Fruit fly (Drosophila melanogaster) whole organism, embryonic: Measurements from ENCODE around the gene Cpr78Ca.

Experiments
- Awh ChIP-seq: fragments of 200-800 bp; sonication (Bioruptor generic); IDR thresholded peaks from 2 replicates; pipeline ENCODE4, ENCODE4 v1.3.6; 2022; ENCODE audit warnings: missing biosample characterization, missing genetic modification characterization
- B-H2 ChIP-seq: fragments of 200-800 bp; sonication (Bioruptor generic); optimal IDR thresholded peaks from 2 replicates; lab custom pipeline; 2018; ENCODE audit warnings: missing biosample characterization, mild to moderate bottlenecking, missing genetic modification characterization
- CG11504 ChIP-seq: fragments of 200-800 bp; sonication (Bioruptor generic); optimal IDR thresholded peaks from 3 replicates; lab custom pipeline; 2019; ENCODE audit warnings: missing biosample characterization, mild to moderate bottlenecking, missing genetic modification characterization, moderate library complexity
- CG12071 ChIP-seq: fragments of 200-800 bp; sonication (Bioruptor generic); optimal IDR thresholded peaks from 3 replicates; lab custom pipeline; 2018; ENCODE audit warnings: missing biosample characterization, mild to moderate bottlenecking, missing genetic modification characterization
- CG12219 ChIP-seq: fragments of 200-800 bp; sonication (Bioruptor generic); optimal IDR thresholded peaks from 3 replicates; lab custom pipeline; 2018; ENCODE audit warnings: missing biosample characterization, mild to moderate bottlenecking, missing genetic modification characterization
- CG15011 ChIP-seq: fragments of 200-800 bp; sonication (Bioruptor generic); optimal IDR thresholded peaks from 3 replicates; lab custom pipeline; 2018; ENCODE audit warnings: missing biosample characterization, mild to moderate bottlenecking, missing genetic modification characterization
- CG15073 ChIP-seq: fragments of 200-800 bp; sonication (Bioruptor generic); optimal IDR thresholded peaks from 2 replicates; lab custom pipeline; 2016; ENCODE audit warnings: missing biosample characterization, missing genetic modification characterization
- CG1603 ChIP-seq: fragments of 200-800 bp; sonication (Bioruptor generic); optimal IDR thresholded peaks from 2 replicates; lab custom pipeline; 2019; ENCODE audit warnings: missing biosample characterization, mild to moderate bottlenecking, missing genetic modification characterization, moderate library complexity
- CG17359 ChIP-seq: fragments of 200-800 bp; sonication (Bioruptor generic); optimal IDR thresholded peaks from 3 replicates; lab custom pipeline; 2018; ENCODE audit warnings: missing biosample characterization, mild to moderate bottlenecking, missing genetic modification characterization, moderate library complexity
- CG18262 ChIP-seq: fragments of 200-800 bp; optimal IDR thresholded peaks from 3 replicates; lab custom pipeline; 2019; ENCODE audit warnings: missing biosample characterization, mild to moderate bottlenecking, missing genetic modification characterization, moderate library complexity
- CG2678 ChIP-seq: fragments of 200-800 bp; sonication (Bioruptor generic); optimal IDR thresholded peaks from 3 replicates; lab custom pipeline; 2019; ENCODE audit warnings: missing biosample characterization, mild to moderate bottlenecking, missing genetic modification characterization, moderate library complexity
- CG2875 ChIP-seq: fragments of 200-800 bp; sonication (Bioruptor generic); optimal IDR thresholded peaks from 2 replicates; lab custom pipeline; 2017; ENCODE audit warnings: missing biosample characterization, mild to moderate bottlenecking, missing genetic modification characterization, missing genetic modification reagents
- CG30403 ChIP-seq: fragments of 200-800 bp; sonication (Bioruptor generic); optimal IDR thresholded peaks from 3 replicates; lab custom pipeline; 2016; ENCODE audit warnings: missing biosample characterization, missing genetic modification characterization
- CG6654 ChIP-seq: fragments of 200-800 bp; sonication (Bioruptor generic); optimal IDR thresholded peaks from 2 replicates; lab custom pipeline; 2017; ENCODE audit warnings: missing biosample characterization, mild to moderate bottlenecking, missing genetic modification characterization
- CG6689 ChIP-seq: fragments of 200-800 bp; sonication (Bioruptor generic); IDR thresholded peaks from 2 replicates; pipeline ENCODE4 v1.3.6; 2022; ENCODE audit warnings: missing biosample characterization, missing genetic modification characterization
- CG7357 ChIP-seq: fragments of 200-800 bp; sonication (Bioruptor generic); IDR thresholded peaks from 3 replicates; pipeline ENCODE4 v1.3.6; 2022; ENCODE audit warnings: missing biosample characterization, missing genetic modification characterization
- CG9797 ChIP-seq: fragments of 200-800 bp; sonication (Bioruptor generic); optimal IDR thresholded peaks from 3 replicates; lab custom pipeline; 2018; ENCODE audit warnings: missing biosample characterization, mild to moderate bottlenecking, missing genetic modification characterization
- Fer3 ChIP-seq: fragments of 200-800 bp; sonication (Bioruptor generic); optimal IDR thresholded peaks from 2 replicates; lab custom pipeline; 2018; ENCODE audit warnings: missing biosample characterization, mild to moderate bottlenecking, missing genetic modification characterization, moderate library complexity
- H15 ChIP-seq: fragments of 200-800 bp; sonication (Bioruptor generic); IDR thresholded peaks from 3 replicates; pipeline ENCODE4 v1.3.6; 2022; ENCODE audit warnings: missing biosample characterization, missing genetic modification characterization
- HmgZ ChIP-seq: fragments of 200-800 bp; sonication (Bioruptor generic); optimal IDR thresholded peaks from 2 replicates; lab custom pipeline; 2018; ENCODE audit warnings: missing biosample characterization, mild to moderate bottlenecking, missing genetic modification characterization
- Hr78 ChIP-seq, 2 experiments: fragments of 200-800 bp in 1 of 2; fragments of >200 bp in 1 of 2; sonication (Bioruptor generic) in 1 of 2; optimal IDR thresholded peaks; 2 replicates each; lab custom pipeline; 2017 to 2019; ENCODE audit warnings: missing biosample characterization in 2 of 2, missing genetic modification characterization in 2 of 2, mild to moderate bottlenecking in 1 of 2, moderate library complexity in 1 of 2
- Mrtf ChIP-seq: fragments of 200-800 bp; sonication (Bioruptor generic); IDR thresholded peaks from 3 replicates; pipeline ENCODE4 v1.3.6; 2022; ENCODE audit warnings: missing biosample characterization, missing genetic modification characterization
- NK7.1 ChIP-seq: fragments of 200-800 bp; sonication (Bioruptor generic); optimal IDR thresholded peaks from 3 replicates; lab custom pipeline; 2016; ENCODE audit warnings: missing biosample characterization, missing genetic modification characterization
- Ssrp ChIP-seq: fragments of 200-800 bp; sonication (Bioruptor generic); optimal IDR thresholded peaks from 2 replicates; lab custom pipeline; 2018; ENCODE audit warnings: missing biosample characterization, mild to moderate bottlenecking, missing genetic modification characterization, moderate library complexity
- bab2 ChIP-seq: fragments of 200-800 bp; sonication (Bioruptor generic); optimal IDR thresholded peaks from 2 replicates; lab custom pipeline; 2016; ENCODE audit warnings: missing biosample characterization, missing genetic modification characterization
- ci ChIP-seq: fragments of 200-800 bp; sonication (Bioruptor generic); IDR thresholded peaks from 3 replicates; pipeline ENCODE4 v1.3.6; 2022; ENCODE audit warnings: missing biosample characterization, missing genetic modification characterization
- crol ChIP-seq: fragments of 200-800 bp; sonication (Bioruptor generic); IDR thresholded peaks from 2 replicates; pipeline ENCODE4 v1.3.6; 2022; ENCODE audit warnings: missing biosample characterization, missing genetic modification characterization
- eve ChIP-seq, 2 experiments: fragments of >200 bp; optimal IDR thresholded peaks; 2 replicates each; lab custom pipeline; 2017; ENCODE audit warnings: missing biosample characterization in 2 of 2, missing genetic modification characterization in 2 of 2
- exex ChIP-seq: fragments of 200-800 bp; sonication (Bioruptor generic); optimal IDR thresholded peaks from 4 replicates; lab custom pipeline; 2018; ENCODE audit warnings: missing biosample characterization, mild to moderate bottlenecking, missing genetic modification characterization, moderate library complexity
- fd64A ChIP-seq: fragments of 200-800 bp; sonication (Bioruptor generic); optimal IDR thresholded peaks from 3 replicates; lab custom pipeline; 2018; ENCODE audit warnings: missing biosample characterization, mild to moderate bottlenecking, missing genetic modification characterization
- gsb-n ChIP-seq: fragments of 200-800 bp; sonication (Bioruptor generic); optimal IDR thresholded peaks from 3 replicates; lab custom pipeline; 2018; ENCODE audit warnings: missing biosample characterization, mild to moderate bottlenecking, missing genetic modification characterization
- jing ChIP-seq: fragments of 200-800 bp; sonication (Bioruptor generic); optimal IDR thresholded peaks from 2 replicates; lab custom pipeline; 2018; ENCODE audit warnings: missing biosample characterization, mild to moderate bottlenecking, missing genetic modification characterization
- lmd ChIP-seq: fragments of 200-800 bp; sonication (Bioruptor generic); IDR thresholded peaks from 2 replicates; pipeline ENCODE4 v1.3.6; 2022; ENCODE audit warnings: missing biosample characterization, missing genetic modification characterization
- nmo ChIP-seq: fragments of 200-800 bp; sonication (Bioruptor generic); optimal IDR thresholded peaks from 2 replicates; lab custom pipeline; 2018; ENCODE audit warnings: missing biosample characterization, mild to moderate bottlenecking, missing genetic modification characterization, moderate library complexity
- oc ChIP-seq: fragments of 200-800 bp; sonication (Bioruptor generic); optimal IDR thresholded peaks from 2 replicates; lab custom pipeline; 2018; ENCODE audit warnings: missing biosample characterization, mild to moderate bottlenecking, missing genetic modification characterization, moderate library complexity
- pan ChIP-seq, 4 experiments: fragments of >200 bp in 3 of 4; fragments of 200-800 bp in 1 of 4; sonication (Bioruptor generic) in 1 of 4; optimal IDR thresholded peaks in 3 of 4; IDR thresholded peaks in 1 of 4; 2 replicates each; pipeline versions ENCODE4 v1.3.6 to Lab custom; 2017 to 2022; ENCODE audit warnings: missing biosample characterization in 2 of 4, missing genetic modification characterization in 2 of 4, mixed read lengths in 1 of 4
- pnt ChIP-seq: fragments of 200-800 bp; sonication (Bioruptor generic); optimal IDR thresholded peaks from 3 replicates; lab custom pipeline; 2016; ENCODE audit warnings: missing biosample characterization, missing genetic modification characterization
- row ChIP-seq: fragments of 200-800 bp; sonication (Bioruptor generic); IDR thresholded peaks from 3 replicates; pipeline ENCODE4 v1.3.6; 2022; ENCODE audit warnings: missing biosample characterization, missing genetic modification characterization
- sim ChIP-seq: fragments of 200-800 bp; sonication (Bioruptor generic); IDR thresholded peaks from 2 replicates; pipeline ENCODE4 v1.3.6; 2022; ENCODE audit warnings: missing biosample characterization, missing genetic modification characterization
- sisA ChIP-seq: fragments of 200-800 bp; sonication (Bioruptor generic); IDR thresholded peaks from 2 replicates; pipeline ENCODE4 v1.3.6; 2022; ENCODE audit warnings: missing biosample characterization, missing genetic modification characterization
- ttk ChIP-seq: fragments of 200-800 bp; sonication (Bioruptor generic); IDR thresholded peaks from 2 replicates; pipeline ENCODE4 v2.1.2; 2022; ENCODE audit warnings: missing biosample characterization, missing genetic modification characterization
- zfh1 ChIP-seq: fragments of 200-800 bp; sonication (Bioruptor generic); IDR thresholded peaks from 3 replicates; pipeline ENCODE4 v1.3.6; 2022; ENCODE audit warnings: missing biosample characterization, missing genetic modification characterization

The Cpr78Ca gene

DNA sequence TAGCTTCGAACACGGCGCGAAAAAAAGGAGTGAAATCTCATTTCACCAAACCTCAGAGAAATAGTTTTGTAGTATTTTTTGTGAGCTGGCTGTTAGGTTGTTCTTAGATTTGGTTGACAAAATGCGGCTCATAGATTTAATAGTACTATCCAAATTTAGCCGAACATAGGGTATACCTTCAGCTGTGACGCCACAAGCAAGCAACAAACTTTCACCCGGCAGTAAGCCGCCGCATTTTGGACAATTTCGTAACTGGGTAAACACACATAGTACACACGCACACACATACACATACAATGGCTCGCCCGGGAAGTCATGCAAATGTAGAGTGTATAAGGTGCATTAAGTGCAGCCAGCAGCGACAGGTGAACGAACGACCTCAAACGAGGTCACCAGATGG is 33.3 kb downstream of the Cpr78Ca start (continued):
- TF ChIP-seq CG9797 (GFP tag; lab: Kevin White, UChicago) (no peak), CG2875 (GFP tag; lab: Kevin White, UChicago) (peak; percentile 19), jing (GFP tag; lab: Kevin White, UChicago) (no peak), row (GFP tag; lab: Robert Waterston, UW) (peak; percentile 35; the same call in 1 of the 3 replicates), pnt (GFP tag; lab: Kevin White, UChicago) (no peak), Awh (GFP tag; lab: Robert Waterston, UW) (0 out of 2 replicates have a peak, but pooled peaks have one; percentile 45), CG1603 (tag; lab: Kevin White, UChicago) (peak; percentile 57), sisA (GFP tag; lab: Robert Waterston, UW) (peak; percentile 44), CG2678 (tag; lab: Kevin White, UChicago) (peak; percentile 18), CG15073 (no peak), CG6654 (GFP tag; lab: Kevin White, UChicago) (peak; percentile 9), CG18262 (tag; lab: Kevin White, UChicago) (peak; percentile 18), lmd (GFP tag; lab: Robert Waterston, UW) (peak; percentile 7; the same call in 1 of the 2 replicates), HmgZ (tag; lab: Kevin White, UChicago) (no peak), exex (no peak), fd64A (GFP tag; lab: Kevin White, UChicago) (peak; percentile 37), H15 (GFP tag; lab: Robert Waterston, UW) (0 out of 3 replicates have a peak, but pooled peaks have one; percentile 7), B-H2 (no peak), ttk (GFP tag; lab: Robert Waterston, UW) (0 out of 2 replicates have a peak, but pooled peaks have one; percentile 24), CG6689 (GFP tag; lab: Robert Waterston, UW) (peak; percentile 36; the same call in 1 of the 2 replicates), CG30403 (GFP tag; lab: Kevin White, UChicago) (no peak), CG12219 (peak; percentile 19), CG7357 (GFP tag; lab: Robert Waterston, UW) (no peak), pan (optimal IDR thresholded peaks at IDR 0.05; lab: Kevin White, UChicago) (no peak), pan (GFP tag; optimal IDR thresholded peaks at IDR 0.05 in 1 of 2, IDR thresholded peaks at IDR 0.05 in 1 of 2) (no peak), Mrtf (GFP tag; lab: Robert Waterston, UW) (no peak), oc (peak; percentile 37), nmo (GFP tag; lab: Kevin White, UChicago) (peak; percentile 11), Fer3 (tag; lab: Kevin White, UChicago) (no peak), crol (peak; percentile 32; the same call in 1 of the 2 replicates), CG12071 (GFP tag; lab: Kevin White, UChicago) (peak; percentile 3), zfh1 (GFP tag; lab: Robert Waterston, UW) (no peak), Hr78 (GFP tag; optimal IDR thresholded peaks at IDR 0.05; lab: Kevin White, UChicago) (peak in 1 of 2 experiments; percentile 71), eve (GFP tag; optimal IDR thresholded peaks at IDR 0.05; lab: Kevin White, UChicago) (peak in 1 of 2 experiments; percentile 30), NK7.1 (GFP tag; lab: Kevin White, UChicago) (no peak), ci (peak; percentile 34; the same call in 2 of the 3 replicates), sim (GFP tag; lab: Robert Waterston, UW) (no peak), Ssrp (tag; lab: Kevin White, UChicago) (peak; percentile 9), CG17359 (tag; lab: Kevin White, UChicago) (peak; percentile 43), CG15011 (no peak), bab2 (no peak), CG11504 (tag; lab: Kevin White, UChicago) (peak; percentile 45), gsb-n (tag; lab: Kevin White, UChicago) (no peak)
